Fruit fly (Drosophila melanogaster) whole organism, embryonic: ENCODE data around the gene E23.

Experiments
- Antp ChIP-seq: fragments of 200-800 bp; sonication (Bioruptor generic); optimal IDR thresholded peaks from 3 replicates; lab custom pipeline; 2016; ENCODE audit warnings: missing biosample characterization, missing genetic modification characterization
- CG10543 ChIP-seq: fragments of 200-800 bp; sonication (Bioruptor generic); optimal IDR thresholded peaks from 3 replicates; lab custom pipeline; 2017; ENCODE audit warnings: missing biosample characterization, mild to moderate bottlenecking, missing genetic modification characterization, moderate library complexity
- CG11504 ChIP-seq: fragments of 200-800 bp; sonication (Bioruptor generic); optimal IDR thresholded peaks from 3 replicates; lab custom pipeline; 2019; ENCODE audit warnings: missing biosample characterization, mild to moderate bottlenecking, missing genetic modification characterization, moderate library complexity
- CG12744 ChIP-seq: fragments of 200-800 bp; sonication (Bioruptor generic); optimal IDR thresholded peaks from 2 replicates; lab custom pipeline; 2016; ENCODE audit warnings: missing biosample characterization, missing genetic modification characterization
- CG14050 ChIP-seq: fragments of 200-800 bp; sonication (Bioruptor generic); IDR thresholded peaks from 3 replicates; pipeline ENCODE4 v1.3.6; 2022; ENCODE audit warnings: missing biosample characterization, missing genetic modification characterization
- CG15269 ChIP-seq: fragments of 200-800 bp; sonication (Bioruptor generic); optimal IDR thresholded peaks from 2 replicates; lab custom pipeline; 2018; ENCODE audit warnings: missing biosample characterization, mild to moderate bottlenecking, missing genetic modification characterization, moderate library complexity
- CG1647 ChIP-seq: fragments of 200-800 bp; sonication (Bioruptor generic); optimal IDR thresholded peaks from 3 replicates; lab custom pipeline; 2016; ENCODE audit warnings: missing biosample characterization, missing genetic modification characterization
- CG16815 ChIP-seq: fragments of 200-800 bp; sonication (Bioruptor generic); optimal IDR thresholded peaks from 3 replicates; lab custom pipeline; 2017; ENCODE audit warnings: missing biosample characterization, mild to moderate bottlenecking, missing genetic modification characterization
- CG18764 ChIP-seq: fragments of 200-800 bp; sonication (Bioruptor generic); optimal IDR thresholded peaks from 3 replicates; lab custom pipeline; 2016; ENCODE audit warnings: missing biosample characterization, missing genetic modification characterization
- CG2202 ChIP-seq: fragments of 200-800 bp; sonication (Bioruptor generic); optimal IDR thresholded peaks from 2 replicates; lab custom pipeline; 2018; ENCODE audit warnings: missing biosample characterization, mild to moderate bottlenecking, missing genetic modification characterization
- CG2678 ChIP-seq: fragments of 200-800 bp; sonication (Bioruptor generic); optimal IDR thresholded peaks from 3 replicates; lab custom pipeline; 2019; ENCODE audit warnings: missing biosample characterization, mild to moderate bottlenecking, missing genetic modification characterization, moderate library complexity
- CG5245 ChIP-seq: fragments of 200-800 bp; sonication (Bioruptor generic); optimal IDR thresholded peaks from 3 replicates; lab custom pipeline; 2016; ENCODE audit warnings: missing biosample characterization, missing genetic modification characterization
- CG9437 ChIP-seq: fragments of 200-800 bp; sonication (Bioruptor generic); optimal IDR thresholded peaks from 2 replicates; lab custom pipeline; 2018; ENCODE audit warnings: missing biosample characterization, mild to moderate bottlenecking, missing genetic modification characterization
- CG9727 ChIP-seq: fragments of 200-800 bp; sonication (Bioruptor generic); optimal IDR thresholded peaks from 3 replicates; lab custom pipeline; 2017; ENCODE audit warnings: missing biosample characterization, mild to moderate bottlenecking, missing genetic modification characterization
- CG9876 ChIP-seq: fragments of 200-800 bp; sonication (Bioruptor generic); optimal IDR thresholded peaks from 2 replicates; lab custom pipeline; 2016; ENCODE audit warnings: missing biosample characterization, missing genetic modification characterization
- CHES-1-like ChIP-seq: fragments of 200-800 bp; sonication (Bioruptor generic); optimal IDR thresholded peaks from 2 replicates; lab custom pipeline; 2016; ENCODE audit warnings: missing biosample characterization, missing genetic modification characterization
- CTCF ChIP-seq: fragments of 200-800 bp; sonication (Bioruptor generic); optimal IDR thresholded peaks from 2 replicates; lab custom pipeline; 2017; ENCODE audit warnings: missing biosample characterization, mild to moderate bottlenecking, missing genetic modification characterization, moderate library complexity
- Chrac-16 ChIP-seq: fragments of 200-800 bp; sonication (Bioruptor generic); optimal IDR thresholded peaks from 3 replicates; lab custom pipeline; 2016; ENCODE audit warnings: missing biosample characterization, missing genetic modification characterization
- Dbx ChIP-seq: fragments of 200-800 bp; sonication (Bioruptor generic); IDR thresholded peaks from 3 replicates; pipeline ENCODE4 v1.3.6; 2022; ENCODE audit warnings: missing biosample characterization, missing genetic modification characterization
- Ets97D ChIP-seq: fragments of 200-800 bp; sonication (Bioruptor generic); optimal IDR thresholded peaks from 3 replicates; lab custom pipeline; 2016; ENCODE audit warnings: missing biosample characterization, missing genetic modification characterization
- H2.0 ChIP-seq: fragments of 200-800 bp; sonication (Bioruptor generic); IDR thresholded peaks from 2 replicates; pipeline ENCODE4 v1.3.6; 2022; ENCODE audit warnings: missing biosample characterization, missing genetic modification characterization
- HLH3B ChIP-seq: fragments of 200-800 bp; sonication (Bioruptor generic); IDR thresholded peaks from 2 replicates; pipeline ENCODE4 v1.3.6; 2022; ENCODE audit warnings: missing biosample characterization, missing genetic modification characterization
- HmgD ChIP-seq: fragments of 200-800 bp; sonication (Bioruptor generic); optimal IDR thresholded peaks from 3 replicates; lab custom pipeline; 2016; ENCODE audit warnings: missing biosample characterization, missing genetic modification characterization
- MESR4 ChIP-seq: fragments of 200-800 bp; sonication (Bioruptor generic); optimal IDR thresholded peaks from 2 replicates; lab custom pipeline; 2018; ENCODE audit warnings: missing biosample characterization, mild to moderate bottlenecking, missing genetic modification characterization, moderate library complexity
- Mrtf ChIP-seq: fragments of 200-800 bp; sonication (Bioruptor generic); IDR thresholded peaks from 3 replicates; pipeline ENCODE4 v1.3.6; 2022; ENCODE audit warnings: missing biosample characterization, missing genetic modification characterization
- Nf-YC ChIP-seq: fragments of 200-800 bp; optimal IDR thresholded peaks from 3 replicates; lab custom pipeline; 2019; ENCODE audit warnings: missing biosample characterization, mild to moderate bottlenecking, missing genetic modification characterization, moderate library complexity
- Sox102F ChIP-seq: fragments of 200-800 bp; sonication (Bioruptor generic); optimal IDR thresholded peaks from 2 replicates; lab custom pipeline; 2018; ENCODE audit warnings: missing biosample characterization, mild to moderate bottlenecking, missing genetic modification characterization, moderate library complexity
- Xbp1 ChIP-seq: fragments of 200-800 bp; sonication (Bioruptor generic); optimal IDR thresholded peaks from 3 replicates; lab custom pipeline; 2016; ENCODE audit warnings: missing biosample characterization, mild to moderate bottlenecking, missing genetic modification characterization
- YL-1 ChIP-seq: fragments of 200-800 bp; sonication (Bioruptor generic); optimal IDR thresholded peaks from 3 replicates; lab custom pipeline; 2017; ENCODE audit warnings: missing biosample characterization, mild to moderate bottlenecking, missing genetic modification characterization
- ara ChIP-seq: fragments of 200-800 bp; sonication (Bioruptor generic); IDR thresholded peaks from 2 replicates; pipeline ENCODE4 v1.3.6; 2022; ENCODE audit warnings: missing biosample characterization, missing genetic modification characterization
- br ChIP-seq: fragments of >200 bp; optimal IDR thresholded peaks from 2 replicates; lab custom pipeline; 2017
- chm ChIP-seq: fragments of 200-800 bp; sonication (Bioruptor generic); IDR thresholded peaks from 2 replicates; pipeline ENCODE4 v1.3.6; 2022; ENCODE audit warnings: missing biosample characterization, missing genetic modification characterization
- disco-r ChIP-seq: fragments of 200-800 bp; sonication (Bioruptor generic); optimal IDR thresholded peaks from 2 replicates; lab custom pipeline; 2016; ENCODE audit warnings: missing biosample characterization, missing genetic modification characterization
- dmrt11E ChIP-seq: fragments of 200-800 bp; sonication (Bioruptor generic); optimal IDR thresholded peaks from 3 replicates; lab custom pipeline; 2018; ENCODE audit warnings: missing biosample characterization, mild to moderate bottlenecking, missing genetic modification characterization, moderate library complexity
- dpn ChIP-seq, 2 experiments: fragments of 200-800 bp; sonication (Bioruptor generic); optimal IDR thresholded peaks; 3 replicates each; lab custom pipeline; 2016; ENCODE audit warnings: missing biosample characterization in 2 of 2, missing genetic modification characterization in 2 of 2
- dysf ChIP-seq: fragments of 200-800 bp; sonication (Bioruptor generic); IDR thresholded peaks from 3 replicates; pipeline ENCODE4 v1.3.6; 2022; ENCODE audit warnings: missing biosample characterization, missing genetic modification characterization
- grn ChIP-seq: fragments of 200-800 bp; sonication (Bioruptor generic); optimal IDR thresholded peaks from 3 replicates; lab custom pipeline; 2017; ENCODE audit warnings: missing biosample characterization, missing genetic modification characterization
- ind ChIP-seq: fragments of 200-800 bp; sonication (Bioruptor generic); optimal IDR thresholded peaks from 3 replicates; lab custom pipeline; 2016; ENCODE audit warnings: missing biosample characterization, missing genetic modification characterization
- lmd ChIP-seq: fragments of 200-800 bp; sonication (Bioruptor generic); IDR thresholded peaks from 2 replicates; pipeline ENCODE4 v1.3.6; 2022; ENCODE audit warnings: missing biosample characterization, missing genetic modification characterization
- mirr ChIP-seq: fragments of 200-800 bp; sonication (Bioruptor generic); optimal IDR thresholded peaks from 3 replicates; lab custom pipeline; 2018; ENCODE audit warnings: missing biosample characterization, mild to moderate bottlenecking, missing genetic modification characterization
- phol ChIP-seq: fragments of 200-800 bp; sonication (Bioruptor generic); optimal IDR thresholded peaks from 3 replicates; lab custom pipeline; 2018; ENCODE audit warnings: missing biosample characterization, mild to moderate bottlenecking, missing genetic modification characterization, moderate library complexity
- pita ChIP-seq: fragments of 200-800 bp; sonication (Bioruptor generic); optimal IDR thresholded peaks from 2 replicates; lab custom pipeline; 2017; ENCODE audit warnings: missing biosample characterization, mild to moderate bottlenecking, missing genetic modification characterization
- pnt ChIP-seq: fragments of 200-800 bp; sonication (Bioruptor generic); optimal IDR thresholded peaks from 3 replicates; lab custom pipeline; 2016; ENCODE audit warnings: missing biosample characterization, missing genetic modification characterization
- psq ChIP-seq: fragments of 200-800 bp; sonication (Bioruptor generic); optimal IDR thresholded peaks from 2 replicates; lab custom pipeline; 2017; ENCODE audit warnings: missing biosample characterization, missing genetic modification characterization
- ranshi ChIP-seq: fragments of 200-800 bp; sonication (Bioruptor generic); IDR thresholded peaks from 2 replicates; pipeline ENCODE4 v1.3.6; 2022; ENCODE audit warnings: missing biosample characterization, missing genetic modification characterization
- rib ChIP-seq: fragments of 200-800 bp; sonication (Bioruptor generic); IDR thresholded peaks from 2 replicates; pipeline ENCODE4 v1.3.6; 2022; ENCODE audit warnings: missing biosample characterization, missing genetic modification characterization
- scrt ChIP-seq: fragments of 200-800 bp; sonication (Bioruptor generic); optimal IDR thresholded peaks from 2 replicates; lab custom pipeline; 2018; ENCODE audit warnings: missing biosample characterization, mild to moderate bottlenecking, missing genetic modification characterization, moderate library complexity
- sens ChIP-seq: fragments of 200-800 bp; sonication (Bioruptor generic); peaks from one replicate; lab custom pipeline; 2016; ENCODE audit warnings: missing biosample characterization, missing genetic modification characterization
- slou ChIP-seq: fragments of 200-800 bp; sonication (Bioruptor generic); optimal IDR thresholded peaks from 3 replicates; lab custom pipeline; 2016; ENCODE audit warnings: missing biosample characterization, missing genetic modification characterization
- sug ChIP-seq: fragments of 200-800 bp; optimal IDR thresholded peaks from 2 replicates; lab custom pipeline; 2019; ENCODE audit warnings: missing biosample characterization, mild to moderate bottlenecking, missing genetic modification characterization, moderate library complexity
- tup ChIP-seq: fragments of 200-800 bp; sonication (Bioruptor generic); optimal IDR thresholded peaks from 2 replicates; lab custom pipeline; 2016; ENCODE audit warnings: missing biosample characterization, mild to moderate bottlenecking, missing genetic modification characterization, moderate library complexity
- usp ChIP-seq: fragments of >200 bp; optimal IDR thresholded peaks from 2 replicates; lab custom pipeline; 2017; ENCODE audit warnings: missing biosample characterization, missing genetic modification characterization

E23 gene

DNA sequence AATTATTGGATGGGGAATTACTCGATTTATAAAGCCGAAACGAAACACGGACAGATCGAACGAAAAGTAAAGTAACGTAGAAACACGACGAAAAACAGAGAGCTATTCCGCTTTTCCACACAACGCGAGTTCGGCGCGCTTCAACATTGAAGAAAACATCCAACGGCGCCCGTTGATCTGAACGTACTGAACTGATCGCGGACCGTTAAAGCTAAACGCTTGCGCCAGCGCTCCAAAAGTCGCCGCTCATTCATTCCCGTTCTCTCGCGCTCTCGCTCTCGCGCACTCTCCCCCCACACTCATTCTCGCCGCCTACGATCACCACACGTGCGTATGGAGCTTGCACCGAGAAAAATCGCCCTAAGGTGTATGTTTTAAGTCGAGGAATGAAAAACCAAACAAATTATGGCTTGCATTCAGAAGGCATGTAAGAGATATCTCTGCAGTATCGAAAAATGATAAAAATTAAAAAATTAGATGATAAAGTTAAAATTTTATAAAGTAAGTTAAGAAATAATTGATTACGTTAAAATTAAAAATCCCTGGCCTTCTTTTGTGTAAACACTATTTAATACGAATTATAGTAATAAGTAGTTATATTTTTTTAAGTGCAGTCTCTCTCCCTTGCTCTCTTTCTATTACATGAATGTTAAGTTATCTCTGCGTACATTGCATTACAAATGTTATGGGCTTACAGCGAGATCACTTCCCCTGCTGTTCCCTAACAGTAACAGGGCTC, at the start of gene E23 (continued):
- peak; percentile 99 for TF ChIP-seq dysf
- peak; percentile 93 for TF ChIP-seq CG12744 (GFP tag; lab: Kevin White, UChicago)
- TF ChIP-seq CHES-1-like: peak; percentile 95
- TF ChIP-seq CG5245 (GFP tag; lab: Kevin White, UChicago): peak; percentile 97
- TF ChIP-seq MESR4 (GFP tag; lab: Kevin White, UChicago): peak; percentile 68
- peak; percentile 98 for TF ChIP-seq Dbx (GFP tag; lab: Robert Waterston, UW)
- TF ChIP-seq sens (GFP tag; lab: Kevin White, UChicago): peak; percentile 99
- TF ChIP-seq slou (GFP tag; lab: Kevin White, UChicago): peak; percentile 96
- TF ChIP-seq chm (GFP tag; lab: Robert Waterston, UW): peak; percentile 95
- peak; percentile 98 for TF ChIP-seq ind
- peak; percentile 97 for TF ChIP-seq sug (tag; lab: Kevin White, UChicago)
- TF ChIP-seq ranshi (GFP tag; lab: Robert Waterston, UW): peak; percentile 97
- TF ChIP-seq mirr (GFP tag; lab: Kevin White, UChicago): peak; percentile 90
- peak; percentile 98 for TF ChIP-seq Chrac-16 (GFP tag; lab: Kevin White, UChicago)
- TF ChIP-seq scrt (GFP tag; lab: Kevin White, UChicago): peak; percentile 96
- peak; percentile 91 for TF ChIP-seq CG9876 (GFP tag; lab: Kevin White, UChicago)
- peak; percentile 92 for TF ChIP-seq Antp (GFP tag; lab: Kevin White, UChicago)
- peak; percentile 99 for TF ChIP-seq lmd (GFP tag; lab: Robert Waterston, UW)
- no peak for TF ChIP-seq br (lab: Kevin White, UChicago)
- TF ChIP-seq Ets97D (GFP tag; lab: Kevin White, UChicago): peak; percentile 79
- TF ChIP-seq CG9727 (GFP tag; lab: Kevin White, UChicago): peak; percentile 99
- TF ChIP-seq psq (GFP tag; lab: Kevin White, UChicago): peak; percentile 94
- peak; percentile 97 for TF ChIP-seq H2.0
- no peak for TF ChIP-seq pita (GFP tag; lab: Kevin White, UChicago)
- TF ChIP-seq tup (GFP tag; lab: Kevin White, UChicago): peak; percentile 93
- peak; percentile 96 to 99 for TF ChIP-seq dpn (GFP tag; optimal IDR thresholded peaks at IDR 0.05; lab: Kevin White, UChicago)
- peak; percentile 98 for TF ChIP-seq CG11504 (tag; lab: Kevin White, UChicago)
- TF ChIP-seq pnt (GFP tag; lab: Kevin White, UChicago): peak; percentile 92
- TF ChIP-seq Mrtf: peak; percentile 96
- TF ChIP-seq usp (GFP tag; lab: Kevin White, UChicago): no peak
- peak; percentile 96 for TF ChIP-seq ara (GFP tag; lab: Robert Waterston, UW)
- TF ChIP-seq CG18764: peak; percentile 96
- TF ChIP-seq YL-1 (GFP tag; lab: Kevin White, UChicago): peak; percentile 97
- TF ChIP-seq Sox102F (GFP tag; lab: Kevin White, UChicago): peak; percentile 99
- TF ChIP-seq HmgD (GFP tag; lab: Kevin White, UChicago): peak; percentile 89
- peak; percentile 94 for TF ChIP-seq CG1647
- TF ChIP-seq CG2678 (tag; lab: Kevin White, UChicago): peak; percentile 99
- peak; percentile 99 for TF ChIP-seq dmrt11E (tag; lab: Kevin White, UChicago)
- peak; percentile 99 for TF ChIP-seq CG10543
- peak; percentile 97 for TF ChIP-seq CG14050 (GFP tag; lab: Robert Waterston, UW)
- TF ChIP-seq CG15269 (tag; lab: Kevin White, UChicago): peak; percentile 99
- peak; percentile 98 for TF ChIP-seq HLH3B (GFP tag; lab: Robert Waterston, UW)
- TF ChIP-seq grn (GFP tag; lab: Kevin White, UChicago): peak; percentile 75
- TF ChIP-seq CG16815: peak; percentile 98
- TF ChIP-seq Nf-YC (tag; lab: Kevin White, UChicago): peak; percentile 93
- peak; percentile 99 for TF ChIP-seq phol (tag; lab: Kevin White, UChicago)
- TF ChIP-seq Xbp1: peak; percentile 99
- TF ChIP-seq CTCF: peak; percentile 74
- TF ChIP-seq disco-r (GFP tag; lab: Kevin White, UChicago): peak; percentile 90
- TF ChIP-seq CG2202 (tag; lab: Kevin White, UChicago): peak; percentile 99
- peak; percentile 96 for TF ChIP-seq rib (GFP tag; lab: Robert Waterston, UW)
- TF ChIP-seq CG9437 (GFP tag; lab: Kevin White, UChicago): peak; percentile 97
